Worm (Caenorhabditis elegans) whole organism, young adult: ENCODE measurements around the gene T28A11.2.

ENCODE experiments used
- B0019.2 ChIP-seq: fragments of 200-800 bp; sonication (Bioruptor generic); conservative IDR thresholded peaks from 2 replicates; pipeline ENCODE4 v1.3.6; 2022; ENCODE audit warnings: missing genetic modification reagents, missing genetic modification characterization, missing compliant biosample characterization
- C06A6.2 ChIP-seq: fragments of 200-800 bp; sonication (Bioruptor generic); conservative IDR thresholded peaks from 2 replicates; pipeline ENCODE4 v1.3.6; 2022; ENCODE audit warnings: missing genetic modification characterization, missing compliant biosample characterization
- F37B4.10 ChIP-seq: fragments of 200-800 bp; sonication (Bioruptor generic); IDR thresholded peaks from 2 replicates; pipeline ENCODE4 v1.3.6; 2022; ENCODE audit warnings: missing genetic modification characterization, missing compliant biosample characterization
- F49E8.2 ChIP-seq: sonication (generic microtip); optimal IDR thresholded peaks from 3 replicates; lab custom pipeline; 2017; ENCODE audit warnings: missing genetic modification characterization, mild to moderate bottlenecking, missing compliant biosample characterization, antibody characterized with exemption, moderate library complexity; ENCODE audit not compliant: insufficient read depth
- F57C9.4 ChIP-seq: sonication (generic microtip); optimal IDR thresholded peaks from 2 replicates; lab custom pipeline; 2017; ENCODE audit warnings: mild to moderate bottlenecking, missing genetic modification characterization, missing compliant biosample characterization
- K11D2.4 ChIP-seq: fragments of 200-800 bp; sonication (Bioruptor generic); IDR thresholded peaks from 2 replicates; pipeline ENCODE4 v1.3.6; 2022; ENCODE audit warnings: missing genetic modification reagents, missing genetic modification characterization, missing compliant biosample characterization
- Y56A3A.18 ChIP-seq: fragments of 200-800 bp; sonication (Bioruptor generic); IDR thresholded peaks from 2 replicates; pipeline ENCODE4 v1.3.6; 2022; ENCODE audit warnings: missing genetic modification reagents, missing genetic modification characterization, missing compliant biosample characterization
- aptf-3 ChIP-seq: fragments of 200-800 bp; sonication (Bioruptor generic); IDR thresholded peaks from 2 replicates; pipeline ENCODE4 v1.3.6; 2022; ENCODE audit warnings: missing genetic modification characterization, missing compliant biosample characterization
- atf-7 ChIP-seq: sonication (generic microtip); optimal IDR thresholded peaks from 2 replicates; lab custom pipeline; 2017; ENCODE audit warnings: mild to moderate bottlenecking, missing genetic modification characterization, missing compliant biosample characterization
- attf-3 ChIP-seq: fragments of 200-800 bp; sonication (Bioruptor generic); conservative IDR thresholded peaks from 2 replicates; pipeline ENCODE4 v1.3.6; 2022; ENCODE audit warnings: missing genetic modification reagents, missing genetic modification characterization, missing compliant biosample characterization
- bed-1 ChIP-seq: fragments of 200-800 bp; sonication (Bioruptor generic); IDR thresholded peaks from 2 replicates; pipeline ENCODE4 v1.3.6; 2022; ENCODE audit warnings: missing genetic modification reagents, missing genetic modification characterization, missing compliant biosample characterization
- bed-2 ChIP-seq: fragments of 200-800 bp; sonication (Bioruptor generic); IDR thresholded peaks from 2 replicates; pipeline ENCODE4 v1.3.6; 2022; ENCODE audit warnings: missing genetic modification reagents, missing genetic modification characterization, missing compliant biosample characterization
- ccch-3 ChIP-seq: fragments of 200-800 bp; sonication (Bioruptor generic); optimal IDR thresholded peaks from 2 replicates; lab custom pipeline; 2018; ENCODE audit warnings: mild to moderate bottlenecking, missing genetic modification characterization, missing compliant biosample characterization
- ceh-27 ChIP-seq: fragments of 200-800 bp; sonication (Bioruptor generic); optimal IDR thresholded peaks from 2 replicates; lab custom pipeline; 2018; ENCODE audit warnings: mild to moderate bottlenecking, missing genetic modification characterization, moderate library complexity, missing compliant biosample characterization
- ceh-58 ChIP-seq: fragments of 200-800 bp; sonication (Bioruptor generic); IDR thresholded peaks from 2 replicates; pipeline ENCODE4 v1.3.6; 2022; ENCODE audit warnings: missing genetic modification characterization, missing compliant biosample characterization
- dox-1 ChIP-seq: fragments of 200-800 bp; sonication (Bioruptor generic); IDR thresholded peaks from 2 replicates; pipeline ENCODE4 v1.3.6; 2022; ENCODE audit warnings: missing genetic modification reagents, missing genetic modification characterization, missing compliant biosample characterization
- egl-18 ChIP-seq: fragments of 200-800 bp; sonication (Bioruptor generic); IDR thresholded peaks from 2 replicates; pipeline ENCODE4 v1.3.6; 2022; ENCODE audit warnings: missing genetic modification reagents, missing genetic modification characterization, missing compliant biosample characterization
- egl-44 ChIP-seq: fragments of 200-800 bp; sonication (Bioruptor generic); IDR thresholded peaks from 2 replicates; pipeline ENCODE4 v1.3.6; 2022; ENCODE audit warnings: missing genetic modification reagents, missing genetic modification characterization, missing compliant biosample characterization
- ets-4 ChIP-seq: fragments of 200-800 bp; sonication (Bioruptor generic); optimal IDR thresholded peaks from 2 replicates; lab custom pipeline; 2018; ENCODE audit warnings: mild to moderate bottlenecking, missing genetic modification characterization, missing compliant biosample characterization
- hmg-1.2 ChIP-seq: fragments of 200-800 bp; sonication (Bioruptor generic); IDR thresholded peaks from 2 replicates; pipeline ENCODE4 v1.3.6; 2022; ENCODE audit warnings: missing genetic modification reagents, missing genetic modification characterization, missing compliant biosample characterization
- hmg-20 ChIP-seq: fragments of 200-800 bp; sonication (Bioruptor generic); IDR thresholded peaks from 2 replicates; pipeline ENCODE4 v1.3.6; 2022; ENCODE audit warnings: missing genetic modification reagents, missing genetic modification characterization, missing compliant biosample characterization
- lir-1 ChIP-seq: fragments of 200-800 bp; sonication (Bioruptor generic); conservative IDR thresholded peaks from 2 replicates; pipeline ENCODE4 v1.3.6; 2022; ENCODE audit warnings: missing genetic modification reagents, missing genetic modification characterization, missing compliant biosample characterization
- madf-10 ChIP-seq: sonication (generic microtip); optimal IDR thresholded peaks from 2 replicates; lab custom pipeline; 2016; ENCODE audit warnings: mild to moderate bottlenecking, missing genetic modification characterization, missing compliant biosample characterization
- madf-6 ChIP-seq: fragments of 200-800 bp; sonication (Bioruptor generic); IDR thresholded peaks from 2 replicates; pipeline ENCODE4 v1.3.6; 2022; ENCODE audit warnings: missing genetic modification reagents, missing genetic modification characterization, missing compliant biosample characterization
- mcd-1 ChIP-seq: fragments of 200-800 bp; sonication (Bioruptor generic); IDR thresholded peaks from 2 replicates; pipeline ENCODE4 v1.3.6; 2022; ENCODE audit warnings: missing genetic modification reagents, missing genetic modification characterization, missing compliant biosample characterization
- nfyb-1 ChIP-seq: fragments of 200-800 bp; sonication (Bioruptor generic); IDR thresholded peaks from 2 replicates; pipeline ENCODE4 v1.3.6; 2022; ENCODE audit warnings: missing genetic modification reagents, missing genetic modification characterization, missing compliant biosample characterization
- nhr-27 ChIP-seq: fragments of 200-800 bp; sonication (Bioruptor generic); optimal IDR thresholded peaks from 2 replicates; lab custom pipeline; 2018; ENCODE audit warnings: mild to moderate bottlenecking, missing genetic modification characterization, moderate library complexity, missing compliant biosample characterization
- repo-1 ChIP-seq: sonication (generic microtip); optimal IDR thresholded peaks from 2 replicates; lab custom pipeline; 2017; ENCODE audit warnings: mild to moderate bottlenecking, missing genetic modification characterization, missing compliant biosample characterization
- sdz-38 ChIP-seq: sonication (generic microtip); optimal IDR thresholded peaks from 2 replicates; lab custom pipeline; 2016; ENCODE audit warnings: missing genotype, missing genetic modification characterization, missing compliant biosample characterization
- somi-1 ChIP-seq: fragments of 200-800 bp; sonication (Bioruptor generic); optimal IDR thresholded peaks from 2 replicates; lab custom pipeline; 2018; ENCODE audit warnings: mild to moderate bottlenecking, missing genetic modification characterization, missing compliant biosample characterization
- unc-130 ChIP-seq: sonication (generic microtip); optimal IDR thresholded peaks from 2 replicates; lab custom pipeline; 2016; ENCODE audit warnings: missing genetic modification reagents, missing genetic modification characterization, missing compliant biosample characterization
- ztf-22 ChIP-seq: fragments of 200-800 bp; sonication (Bioruptor generic); optimal IDR thresholded peaks from 2 replicates; lab custom pipeline; 2018; ENCODE audit warnings: mild to moderate bottlenecking, missing genetic modification characterization, moderate library complexity, missing compliant biosample characterization

Gene T28A11.2

DNA sequence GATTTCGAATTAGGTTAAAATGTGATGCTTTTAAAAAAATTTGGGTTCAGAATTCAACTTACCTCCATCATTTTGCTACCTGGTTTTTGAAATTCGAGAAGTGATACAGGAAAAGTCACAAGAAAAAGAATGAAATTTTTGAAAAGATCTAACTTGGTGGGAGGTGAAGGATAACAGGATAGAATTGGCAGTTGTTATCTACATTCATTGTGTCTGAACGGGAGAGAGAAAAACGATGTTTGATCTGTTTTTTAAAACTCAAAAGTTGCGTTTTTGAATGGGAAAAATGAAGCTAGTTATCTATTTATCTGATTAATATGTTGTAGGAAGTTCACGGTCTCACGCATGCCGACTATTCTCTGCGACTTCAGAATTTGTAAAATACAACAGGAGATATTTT lies 7.2 kb downstream of the T28A11.2 start, which contains the start of gene F35F10.7:
Gene F35F10.7, minus strand, starts transcription at position 101 of the 400 bp plus-strand sequence.
- no peak for TF ChIP-seq nhr-27 (tag; lab: Kevin White, UChicago)

DNA sequence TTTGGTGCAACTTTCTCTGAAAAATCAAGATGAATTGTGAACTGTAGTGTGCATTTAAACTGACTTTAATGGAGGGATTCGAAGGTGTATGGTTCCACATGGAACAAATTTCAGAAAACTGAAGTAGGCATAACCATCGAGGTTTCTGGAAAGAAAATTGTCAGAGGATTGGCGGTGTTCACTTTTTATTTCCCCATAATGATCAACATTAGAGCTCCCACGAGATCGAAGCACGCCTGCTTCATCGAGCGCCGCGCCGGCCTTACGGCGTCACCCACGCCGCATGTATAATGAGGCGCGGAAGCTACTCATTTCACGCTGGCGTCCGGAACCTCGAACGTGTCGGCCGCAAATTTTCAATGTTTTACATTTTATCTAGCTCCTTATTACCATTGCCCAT lies 8.0 kb downstream of the T28A11.2 start:
- TF ChIP-seq F49E8.2 (tag; lab: Kevin White, UChicago) (no peak), bed-1 (peak; percentile 76; the same call in 1 of the 2 replicates), sdz-38 (tag; lab: Kevin White, UChicago) (no peak), egl-44 (no peak), egl-18 (GFP tag; lab: Robert Waterston, UW) (peak; percentile 52; the same call in 1 of the 2 replicates), lir-1 (no peak), ztf-22 (no peak)

DNA sequence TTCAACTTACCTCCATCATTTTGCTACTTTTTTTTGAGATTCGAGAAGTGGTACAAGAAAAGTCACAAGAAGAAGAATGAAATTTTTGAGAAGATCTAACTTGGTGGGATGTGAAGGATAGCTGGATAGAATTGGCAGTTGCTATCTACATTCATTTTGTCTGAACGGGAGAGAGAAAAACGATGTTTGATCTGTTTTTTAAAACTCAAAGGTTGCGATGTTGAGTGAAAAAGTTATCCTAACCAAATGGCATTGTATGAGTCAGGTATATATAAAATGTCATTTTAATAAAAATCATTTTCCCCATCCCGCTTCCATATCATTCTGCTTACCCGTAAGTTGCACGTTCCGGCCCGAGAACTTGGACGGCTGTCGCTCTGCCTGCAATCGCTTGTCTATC lies 9.1 kb downstream of the T28A11.2 start, which contains the start of gene F35F10.6:
Gene F35F10.6, minus strand, starts transcription at position 101 of the 400 bp plus-strand sequence.
- no peak for TF ChIP-seq nfyb-1 (GFP tag; lab: Robert Waterston, UW)
- TF ChIP-seq attf-3 (GFP tag; lab: Robert Waterston, UW): no peak
- no peak for TF ChIP-seq atf-7 (tag; lab: Kevin White, UChicago)
- no peak for TF ChIP-seq C06A6.2 (GFP tag; lab: Robert Waterston, UW)
- no peak for TF ChIP-seq mcd-1
- TF ChIP-seq hmg-20: no peak
- TF ChIP-seq F37B4.10 (GFP tag; lab: Robert Waterston, UW): no peak
- no peak for TF ChIP-seq hmg-1.2 (GFP tag; lab: Robert Waterston, UW)
- no peak for TF ChIP-seq bed-2 (GFP tag; lab: Robert Waterston, UW)
- TF ChIP-seq F57C9.4 (tag; lab: Kevin White, UChicago): no peak
- TF ChIP-seq Y56A3A.18 (GFP tag; lab: Robert Waterston, UW): no peak
- TF ChIP-seq B0019.2 (GFP tag; lab: Robert Waterston, UW): no peak
- TF ChIP-seq aptf-3 (GFP tag; lab: Robert Waterston, UW): no peak
- TF ChIP-seq unc-130 (GFP tag; lab: Kevin White, UChicago): no peak
- TF ChIP-seq madf-10 (tag; lab: Kevin White, UChicago): no peak
- TF ChIP-seq repo-1: no peak

DNA sequence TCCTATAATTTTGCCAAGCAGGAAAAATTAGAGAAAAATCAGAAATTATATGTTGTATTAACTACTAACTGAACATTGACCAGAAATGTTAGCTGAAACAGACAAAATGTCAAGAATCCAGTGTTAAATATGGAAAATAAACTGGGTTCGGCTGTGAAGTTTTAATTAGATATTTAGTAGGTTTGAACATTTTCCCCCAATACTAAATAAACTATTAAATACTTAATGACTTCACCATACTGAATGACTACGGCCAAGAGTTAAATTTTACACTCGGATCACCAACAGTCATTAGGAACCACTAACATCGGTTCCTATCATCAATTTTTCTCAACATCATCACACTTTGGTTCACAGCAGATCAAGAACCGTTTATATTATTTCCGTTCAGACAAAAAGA lies 15.2 kb downstream of the T28A11.2 start:
- TF ChIP-seq K11D2.4: no peak
- no peak for TF ChIP-seq attf-3 (GFP tag; lab: Robert Waterston, UW)
- no peak for TF ChIP-seq ceh-58 (GFP tag; lab: Robert Waterston, UW)
- no peak for TF ChIP-seq somi-1 (GFP tag; lab: Kevin White, UChicago)
- no peak for TF ChIP-seq ets-4
- TF ChIP-seq ccch-3 (GFP tag; lab: Kevin White, UChicago): no peak

DNA sequence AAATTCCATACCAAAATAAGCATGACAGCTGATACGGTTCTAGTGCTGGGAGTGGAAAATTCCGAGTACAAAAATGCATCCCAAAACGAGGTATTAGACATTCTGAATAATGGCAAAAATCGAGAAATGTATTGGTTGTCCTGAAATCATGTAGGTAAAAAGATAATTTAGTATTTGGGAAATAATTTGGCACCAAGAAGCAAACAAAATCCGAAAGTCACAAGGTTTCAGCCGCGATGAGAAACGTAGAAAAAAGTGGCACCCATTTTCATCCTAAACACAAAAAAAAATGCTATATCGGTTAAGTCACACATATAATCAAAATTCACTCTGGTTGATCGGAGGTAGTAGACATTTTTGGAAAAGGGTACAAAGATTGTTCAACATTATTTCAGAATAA lies 17.6 kb downstream of the T28A11.2 start, which contains the start of gene srx-122:
Gene srx-122, minus strand, starts transcription at position 101 of the 400 bp plus-strand sequence.
- TF ChIP-seq C06A6.2 (GFP tag; lab: Robert Waterston, UW) (no peak), ceh-27 (no peak), madf-6 (GFP tag; lab: Robert Waterston, UW) (no peak), nfyb-1 (GFP tag; lab: Robert Waterston, UW) (no peak), dox-1 (GFP tag; lab: Robert Waterston, UW) (no peak), atf-7 (tag; lab: Kevin White, UChicago) (no peak), bed-1 (no peak)
